Worm (Caenorhabditis elegans): ENCODE results near the gene bcc-1.
A peak's percentile ranks its signal among the peaks of the same experiment; 100 is the strongest.

Gene bcc-1

ce11 chrIV:11063962-11064361, 28.4 kb downstream of the bcc-1 start, which contains the start of gene ttr-16 (continued):
- TF ChIP-seq grh-1 (GFP tag; IDR thresholded peaks at IDR 0.05) = no peak
- TF ChIP-seq F16B12.6 (tag; optimal IDR thresholded peaks at IDR 0.05) = no peak
- no peak for TF ChIP-seq elt-2 (tag; optimal IDR thresholded peaks at IDR 0.05)
- no peak for TF ChIP-seq lir-3 (tag; optimal IDR thresholded peaks at IDR 0.05; ENCODE audit: poor library complexity)
- TF ChIP-seq lin-35 (GFP tag; optimal IDR thresholded peaks at IDR 0.05) = no peak
- no peak for TF ChIP-seq ceh-88 (GFP tag; IDR thresholded peaks at IDR 0.05)
- TF ChIP-seq unc-62 (GFP tag; optimal IDR thresholded peaks at IDR 0.05) = no peak
- TF ChIP-seq nhr-28 (tag; optimal IDR thresholded peaks at IDR 0.05) = no peak
- TF ChIP-seq ces-1 (GFP tag; optimal IDR thresholded peaks at IDR 0.05) = no peak
- TF ChIP-seq ceh-8 (GFP tag; optimal IDR thresholded peaks at IDR 0.05) = no peak
- TF ChIP-seq rnt-1 (tag; optimal IDR thresholded peaks at IDR 0.05) = peak; percentile 85
- no peak for TF ChIP-seq hlh-17 (GFP tag; optimal IDR thresholded peaks at IDR 0.05; ENCODE audit: borderline replicate concordance)
- no peak for TF ChIP-seq dpl-1 (GFP tag; optimal IDR thresholded peaks at IDR 0.05)
- TF ChIP-seq lsy-2 (tag; optimal IDR thresholded peaks at IDR 0.05) = peak in 1 of 2 experiments; percentile 52
- TF ChIP-seq xbp-1 (tag; optimal IDR thresholded peaks at IDR 0.05) = peak; percentile 23
- TF ChIP-seq nhr-237 (tag; optimal IDR thresholded peaks at IDR 0.05) = no peak
- TF ChIP-seq unc-86 (tag; optimal IDR thresholded peaks at IDR 0.05) = no peak
- TF ChIP-seq nhr-76 (tag; optimal IDR thresholded peaks at IDR 0.05) = no peak
- TF ChIP-seq lin-14 (GFP tag; optimal IDR thresholded peaks at IDR 0.05) = peak; percentile 63
- no peak for TF ChIP-seq fkh-4 (tag; optimal IDR thresholded peaks at IDR 0.05; ENCODE audit: borderline replicate concordance)
- TF ChIP-seq tlp-1 (tag; optimal IDR thresholded peaks at IDR 0.05) = no peak
- TF ChIP-seq lin-13 (GFP tag; optimal IDR thresholded peaks at IDR 0.05) = no peak
- TF ChIP-seq egl-27 (tag; optimal IDR thresholded peaks at IDR 0.05) = no peak
- peak; percentile 21 for TF ChIP-seq ztf-4 (tag; optimal IDR thresholded peaks at IDR 0.05)
- no peak for TF ChIP-seq C34B4.2 (tag; optimal IDR thresholded peaks at IDR 0.05)
- TF ChIP-seq aha-1 (tag; optimal IDR thresholded peaks at IDR 0.05) = no peak
- TF ChIP-seq mef-2 (tag; optimal IDR thresholded peaks at IDR 0.05) = no peak
- no peak for TF ChIP-seq fos-1 (tag; optimal IDR thresholded peaks at IDR 0.05)
- TF ChIP-seq mep-1 (tag; optimal IDR thresholded peaks at IDR 0.05) = no peak
- peak in 1 of 2 experiments; percentile 0 for TF ChIP-seq mdl-1 (tag; optimal IDR thresholded peaks at IDR 0.05)
- no peak for TF ChIP-seq C16A3.4 (tag; optimal IDR thresholded peaks at IDR 0.05)
- TF ChIP-seq Y116A8C.19 (tag; optimal IDR thresholded peaks at IDR 0.05; ENCODE audit: borderline replicate concordance) = no peak
- TF ChIP-seq ceh-63 (GFP tag; optimal IDR thresholded peaks at IDR 0.05) = no peak
- TF ChIP-seq snpc-4 (tag; optimal IDR thresholded peaks at IDR 0.05) = no peak
- TF ChIP-seq unc-98 (GFP tag; IDR thresholded peaks at IDR 0.05) = no peak
- TF ChIP-seq nhr-90 (tag; optimal IDR thresholded peaks at IDR 0.05; ENCODE audit: poor library complexity) = no peak
- no peak for TF ChIP-seq pqm-1 (tag; optimal IDR thresholded peaks at IDR 0.05)
- TF ChIP-seq unc-30 (tag; optimal IDR thresholded peaks at IDR 0.05) = no peak
- no peak for TF ChIP-seq lin-15B (tag; optimal IDR thresholded peaks at IDR 0.05)
- no peak for TF ChIP-seq aly-2 (tag; optimal IDR thresholded peaks at IDR 0.05)
- no peak for TF ChIP-seq C04F5.9 (tag; optimal IDR thresholded peaks at IDR 0.05)
- TF ChIP-seq jun-1 (tag; optimal IDR thresholded peaks at IDR 0.05) = no peak
- TF ChIP-seq isw-1 (GFP tag; IDR thresholded peaks at IDR 0.05) = no peak
- no peak for TF ChIP-seq nhr-85 (tag)
- no peak for TF ChIP-seq irx-1 (tag; optimal IDR thresholded peaks at IDR 0.05)
- TF ChIP-seq snu-23 (GFP tag; optimal IDR thresholded peaks at IDR 0.05) = peak; percentile 50
- TF ChIP-seq skn-1 (tag; optimal IDR thresholded peaks at IDR 0.05) = no peak
- TF ChIP-seq sup-37 (GFP tag; optimal IDR thresholded peaks at IDR 0.05) = no peak
- TF ChIP-seq zag-1 (tag; optimal IDR thresholded peaks at IDR 0.05) = no peak
- no peak for TF ChIP-seq alr-1 (tag; optimal IDR thresholded peaks at IDR 0.05; ENCODE audit: borderline replicate concordance)
- TF ChIP-seq lin-39 (tag; optimal IDR thresholded peaks at IDR 0.05) = peak; percentile 34
- TF ChIP-seq ets-5 (GFP tag; IDR thresholded peaks at IDR 0.05) = no peak
- no peak for TF ChIP-seq hlh-4 (tag; optimal IDR thresholded peaks at IDR 0.05)

All from whole organism, L1 larva.